Fruit fly (Drosophila melanogaster) whole organism, wandering third instar larva: ENCODE measurements around the gene CG15544.

Source experiments
- Abd-B ChIP-seq: fragments of >200 bp; optimal IDR thresholded peaks from 2 replicates; lab custom pipeline; 2017; ENCODE audit warnings: missing biosample characterization, missing genetic modification characterization
- CG9705 ChIP-seq: fragments of 200-800 bp; sonication (Bioruptor generic); optimal IDR thresholded peaks from 2 replicates; lab custom pipeline; 2018; ENCODE audit warnings: missing biosample characterization, mild to moderate bottlenecking, missing genetic modification characterization
- CrebA ChIP-seq: fragments of 200-800 bp; sonication (Bioruptor generic); optimal IDR thresholded peaks from 2 replicates; lab custom pipeline; 2016; ENCODE audit warnings: missing biosample characterization, mild to moderate bottlenecking, missing genetic modification characterization, borderline replicate concordance
- Dfd ChIP-seq: fragments of >200 bp; optimal IDR thresholded peaks from 2 replicates; lab custom pipeline; 2017; ENCODE audit warnings: missing biosample characterization, missing genetic modification characterization
- Dif ChIP-seq: fragments of 200-275, 200-300 bp; sonication (Bioruptor generic); optimal IDR thresholded peaks from 2 replicates; lab custom pipeline; 2018; ENCODE audit warnings: missing biosample characterization, missing genetic modification characterization; ENCODE audit not compliant: partially characterized antibody
- GATAd ChIP-seq: sonication (Bioruptor generic); optimal IDR thresholded peaks from 2 replicates; lab custom pipeline; 2016; ENCODE audit warnings: missing biosample characterization, missing genetic modification characterization
- HLH106 ChIP-seq: fragments of 200-800 bp; optimal IDR thresholded peaks from 3 replicates; lab custom pipeline; 2019; ENCODE audit warnings: missing biosample characterization, mild to moderate bottlenecking, missing genetic modification characterization, moderate library complexity
- Hnf4 ChIP-seq: fragments of 200-800 bp; sonication (Bioruptor generic); optimal IDR thresholded peaks from 2 replicates; lab custom pipeline; 2016; ENCODE audit warnings: missing biosample characterization, mild to moderate bottlenecking, missing genetic modification characterization
- Hr78 ChIP-seq: fragments of >200 bp; optimal IDR thresholded peaks from 2 replicates; lab custom pipeline; 2017; ENCODE audit warnings: missing biosample characterization, missing genetic modification characterization
- Hr83 ChIP-seq: fragments of 200-300 bp; sonication (Bioruptor generic); optimal IDR thresholded peaks from 2 replicates; lab custom pipeline; 2016; ENCODE audit warnings: missing biosample characterization, mild to moderate bottlenecking, missing genetic modification characterization, moderate library complexity; ENCODE audit not compliant: poor library complexity, severe bottlenecking
- Jra ChIP-seq: sonication (Bioruptor generic); optimal IDR thresholded peaks from 2 replicates; lab custom pipeline; 2016; ENCODE audit warnings: missing biosample characterization, missing genetic modification characterization
- Mio ChIP-seq: sonication (Bioruptor generic); optimal IDR thresholded peaks from 2 replicates; lab custom pipeline; 2016; ENCODE audit warnings: missing biosample characterization, missing genetic modification characterization
- Myc ChIP-seq: fragments of >200 bp; optimal IDR thresholded peaks from 2 replicates; lab custom pipeline; 2017
- N ChIP-seq: fragments of >200 bp; optimal IDR thresholded peaks from 2 replicates; lab custom pipeline; 2018; ENCODE audit warnings: missing biosample characterization, missing external identifiers, missing genetic modification characterization
- OdsH ChIP-seq: fragments of 200-800 bp; sonication (Bioruptor generic); optimal IDR thresholded peaks from 2 replicates; lab custom pipeline; 2016; ENCODE audit warnings: missing biosample characterization, mild to moderate bottlenecking, missing genetic modification characterization
- Rel ChIP-seq, 2 experiments: fragments of 200-800 bp; sonication (Bioruptor generic) in 1 of 2; optimal IDR thresholded peaks; 2 replicates in 1 of 2; 3 replicates in 1 of 2; lab custom pipeline; 2016 to 2019; ENCODE audit warnings: mild to moderate bottlenecking in 2 of 2, missing biosample characterization in 2 of 2, missing genetic modification characterization in 2 of 2, moderate library complexity in 1 of 2
- Sp1 ChIP-seq: fragments of 200-800 bp; sonication (Bioruptor generic); optimal IDR thresholded peaks from 3 replicates; lab custom pipeline; 2019; ENCODE audit warnings: missing biosample characterization, mild to moderate bottlenecking, missing genetic modification characterization, moderate library complexity
- Vsx2 ChIP-seq: fragments of 200-300, 225-300 bp; sonication (Bioruptor generic); optimal IDR thresholded peaks from 2 replicates; lab custom pipeline; 2018; ENCODE audit warnings: missing biosample characterization, missing genetic modification characterization; ENCODE audit not compliant: partially characterized antibody
- br ChIP-seq: fragments of 200-800 bp; sonication (Bioruptor generic); optimal IDR thresholded peaks from 2 replicates; lab custom pipeline; 2016; ENCODE audit warnings: missing biosample characterization, missing genetic modification characterization
- brk ChIP-seq: fragments of 200-800 bp; sonication (Bioruptor generic); optimal IDR thresholded peaks from 2 replicates; lab custom pipeline; 2016; ENCODE audit warnings: missing biosample characterization, mild to moderate bottlenecking, missing genetic modification characterization
- dl ChIP-seq, 2 experiments: fragments of 175-275, 200-275 bp in 1 of 2; fragments of 200-275 bp in 1 of 2; sonication (Bioruptor generic); optimal IDR thresholded peaks; lab custom pipeline; 2018; ENCODE audit warnings: mild to moderate bottlenecking in 2 of 2, missing biosample characterization in 2 of 2, missing genetic modification characterization in 2 of 2, moderate library complexity in 2 of 2; ENCODE audit not compliant: partially characterized antibody in 2 of 2, insufficient read depth in 1 of 2
- dmrt93B ChIP-seq: fragments of 200-800 bp; sonication (Bioruptor generic); optimal IDR thresholded peaks from 2 replicates; lab custom pipeline; 2018; ENCODE audit warnings: missing biosample characterization, mild to moderate bottlenecking, missing genetic modification characterization
- dsf ChIP-seq: sonication (Bioruptor generic); optimal IDR thresholded peaks from 2 replicates; lab custom pipeline; 2016; ENCODE audit warnings: missing biosample characterization, missing genetic modification characterization, borderline replicate concordance
- ey ChIP-seq: fragments of 200-800 bp; sonication (Bioruptor generic); optimal IDR thresholded peaks from 2 replicates; lab custom pipeline; 2016; ENCODE audit warnings: missing biosample characterization, missing genetic modification characterization
- foxo ChIP-seq, 2 experiments: fragments of 200-800 bp; sonication (Bioruptor generic); optimal IDR thresholded peaks; 2 replicates in 1 of 2; 3 replicates in 1 of 2; lab custom pipeline; 2016 to 2017; ENCODE audit warnings: missing biosample characterization in 2 of 2, missing genetic modification characterization in 2 of 2
- fru ChIP-seq: fragments of 200-800 bp; sonication (Bioruptor generic); optimal IDR thresholded peaks from 3 replicates; lab custom pipeline; 2016; ENCODE audit warnings: missing biosample characterization, mild to moderate bottlenecking, missing genetic modification characterization
- h ChIP-seq: fragments of 200-800 bp; sonication (Bioruptor generic); optimal IDR thresholded peaks from 3 replicates; lab custom pipeline; 2016; ENCODE audit warnings: missing biosample characterization, mild to moderate bottlenecking, missing genetic modification characterization
- jim ChIP-seq: fragments of 175-275, 200-325 bp; sonication (Bioruptor generic); optimal IDR thresholded peaks from 2 replicates; lab custom pipeline; 2016; ENCODE audit warnings: missing biosample characterization, mild to moderate bottlenecking, missing genetic modification characterization
- lola ChIP-seq: fragments of >200 bp; optimal IDR thresholded peaks from 2 replicates; lab custom pipeline; 2017; ENCODE audit warnings: missing biosample characterization, missing genetic modification characterization
- pan ChIP-seq: fragments of >200 bp; optimal IDR thresholded peaks from 2 replicates; lab custom pipeline; 2017
- psq ChIP-seq: fragments of 200-800 bp; sonication (Bioruptor generic); optimal IDR thresholded peaks from 3 replicates; lab custom pipeline; 2017; ENCODE audit warnings: missing biosample characterization, mild to moderate bottlenecking, missing genetic modification characterization, moderate library complexity
- rgr ChIP-seq: fragments of 200-800 bp; sonication (Bioruptor generic); optimal IDR thresholded peaks from 3 replicates; lab custom pipeline; 2016; ENCODE audit warnings: missing biosample characterization, mild to moderate bottlenecking, missing genetic modification characterization
- sage ChIP-seq: fragments of 200-800 bp; sonication (Bioruptor generic); optimal IDR thresholded peaks from 2 replicates; lab custom pipeline; 2016; ENCODE audit warnings: missing biosample characterization, mild to moderate bottlenecking, missing genetic modification characterization
- sv ChIP-seq: fragments of 200-800 bp; sonication (Bioruptor generic); optimal IDR thresholded peaks from 3 replicates; lab custom pipeline; 2016; ENCODE audit warnings: missing biosample characterization, missing genetic modification characterization
- tai ChIP-seq: sonication (Bioruptor generic); optimal IDR thresholded peaks from 2 replicates; lab custom pipeline; 2016; ENCODE audit warnings: missing biosample characterization, missing genetic modification characterization
- usp ChIP-seq: fragments of >200 bp; optimal IDR thresholded peaks from 2 replicates; lab custom pipeline; 2017; ENCODE audit warnings: missing biosample characterization, missing genetic modification characterization
- woc ChIP-seq: sonication (Bioruptor generic); optimal IDR thresholded peaks from 2 replicates; lab custom pipeline; 2016; ENCODE audit warnings: missing biosample characterization, mild to moderate bottlenecking, missing genetic modification characterization

The CG15544 gene

DNA sequence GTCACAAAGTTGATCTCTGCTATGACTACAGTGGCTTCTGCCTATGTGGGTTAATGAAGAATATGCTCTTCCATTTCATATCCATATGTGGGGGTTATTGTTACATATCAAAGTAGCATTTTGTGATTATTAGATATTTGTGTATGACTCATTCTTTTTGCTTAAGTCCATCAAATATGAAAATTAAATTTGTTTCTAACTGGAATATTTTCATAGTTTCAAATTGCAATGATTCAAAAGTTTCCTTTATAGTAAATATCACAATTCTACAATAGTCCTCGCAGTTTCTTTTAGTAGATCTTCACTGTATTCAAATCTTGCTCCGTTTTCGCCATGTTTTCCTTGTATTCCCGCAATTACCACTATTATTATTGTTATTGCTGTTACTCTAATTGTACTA lies 22.4 kb upstream of the CG15544 start:
- TF ChIP-seq jim (GFP tag; lab: Kevin White, UChicago): no peak
- TF ChIP-seq br (GFP tag; lab: Kevin White, UChicago): peak; percentile 4
- peak in 1 of 2 experiments; percentile 17 for TF ChIP-seq foxo (GFP tag; optimal IDR thresholded peaks at IDR 0.05; lab: Kevin White, UChicago)
- TF ChIP-seq HLH106 (tag; lab: Kevin White, UChicago): peak; percentile 10
- peak; percentile 17 for TF ChIP-seq woc (GFP tag; lab: Kevin White, UChicago)
- TF ChIP-seq tai (GFP tag; lab: Kevin White, UChicago): no peak

DNA sequence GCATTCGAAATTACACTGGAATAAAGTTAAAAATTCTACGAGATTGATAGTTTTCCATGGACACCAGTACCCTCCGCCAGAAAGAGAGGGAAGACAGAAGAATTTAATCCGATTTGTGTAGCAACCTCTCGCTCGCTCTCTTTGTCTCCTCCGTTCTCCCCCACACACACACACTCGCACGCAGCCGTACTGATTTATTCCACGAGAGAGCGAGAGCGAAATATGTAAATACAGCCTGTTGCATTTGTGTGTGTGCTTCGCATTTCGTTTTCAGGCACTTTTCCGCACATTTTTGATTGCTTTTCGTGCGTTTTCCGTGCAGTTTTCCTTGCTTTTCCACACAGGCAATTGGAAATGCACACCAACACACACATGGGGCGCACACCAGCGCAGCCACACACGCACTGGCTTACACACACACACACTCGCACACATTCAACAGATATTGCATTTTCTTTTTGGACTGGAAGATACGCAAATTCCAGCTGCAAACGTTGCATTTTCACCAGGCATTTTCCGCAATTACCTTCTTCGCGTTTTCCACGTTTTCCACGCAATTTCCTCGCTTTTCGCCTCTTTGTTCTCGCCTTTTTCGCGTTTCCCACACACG lies 21.8 kb upstream of the CG15544 start:
- no peak for TF ChIP-seq Hnf4 (GFP tag; lab: Kevin White, UChicago)
- TF ChIP-seq Dif (GFP tag; lab: Kevin White, UChicago): peak; percentile 15
- TF ChIP-seq fru: no peak
- peak; percentile 36 for TF ChIP-seq lola (GFP tag; lab: Kevin White, UChicago)
- TF ChIP-seq Sp1 (GFP tag; lab: Kevin White, UChicago): no peak
- no peak for TF ChIP-seq pan (lab: Kevin White, UChicago)
- no peak for TF ChIP-seq dmrt93B (GFP tag; lab: Kevin White, UChicago)
- no peak for TF ChIP-seq sage (GFP tag; lab: Kevin White, UChicago)
- no peak for TF ChIP-seq sv (GFP tag; lab: Kevin White, UChicago)
- TF ChIP-seq OdsH (GFP tag; lab: Kevin White, UChicago): peak; percentile 7
- no peak for TF ChIP-seq Dfd
- TF ChIP-seq br (GFP tag; lab: Kevin White, UChicago): no peak
- TF ChIP-seq Hr78: no peak
- no peak for TF ChIP-seq tai (GFP tag; lab: Kevin White, UChicago)
- peak; percentile 20 for TF ChIP-seq h
- no peak for TF ChIP-seq foxo (GFP tag; optimal IDR thresholded peaks at IDR 0.05; lab: Kevin White, UChicago)
- TF ChIP-seq Rel (GFP tag; optimal IDR thresholded peaks at IDR 0.05; lab: Kevin White, UChicago): no peak
- no peak for TF ChIP-seq Rel (tag; optimal IDR thresholded peaks at IDR 0.05; lab: Kevin White, UChicago)
- no peak for TF ChIP-seq CrebA (GFP tag; lab: Kevin White, UChicago)
- TF ChIP-seq N: peak; percentile 66
- no peak for TF ChIP-seq CG9705 (GFP tag; lab: Kevin White, UChicago)
- TF ChIP-seq Myc: no peak
- TF ChIP-seq jim (GFP tag; lab: Kevin White, UChicago): no peak
- TF ChIP-seq usp (GFP tag; lab: Kevin White, UChicago): no peak
- TF ChIP-seq psq (GFP tag; lab: Kevin White, UChicago): peak; percentile 68
- no peak for TF ChIP-seq Hr83
- TF ChIP-seq dsf (GFP tag; lab: Kevin White, UChicago): no peak
- no peak for TF ChIP-seq ey
- peak; percentile 19 for TF ChIP-seq Abd-B (GFP tag; lab: Kevin White, UChicago)

DNA sequence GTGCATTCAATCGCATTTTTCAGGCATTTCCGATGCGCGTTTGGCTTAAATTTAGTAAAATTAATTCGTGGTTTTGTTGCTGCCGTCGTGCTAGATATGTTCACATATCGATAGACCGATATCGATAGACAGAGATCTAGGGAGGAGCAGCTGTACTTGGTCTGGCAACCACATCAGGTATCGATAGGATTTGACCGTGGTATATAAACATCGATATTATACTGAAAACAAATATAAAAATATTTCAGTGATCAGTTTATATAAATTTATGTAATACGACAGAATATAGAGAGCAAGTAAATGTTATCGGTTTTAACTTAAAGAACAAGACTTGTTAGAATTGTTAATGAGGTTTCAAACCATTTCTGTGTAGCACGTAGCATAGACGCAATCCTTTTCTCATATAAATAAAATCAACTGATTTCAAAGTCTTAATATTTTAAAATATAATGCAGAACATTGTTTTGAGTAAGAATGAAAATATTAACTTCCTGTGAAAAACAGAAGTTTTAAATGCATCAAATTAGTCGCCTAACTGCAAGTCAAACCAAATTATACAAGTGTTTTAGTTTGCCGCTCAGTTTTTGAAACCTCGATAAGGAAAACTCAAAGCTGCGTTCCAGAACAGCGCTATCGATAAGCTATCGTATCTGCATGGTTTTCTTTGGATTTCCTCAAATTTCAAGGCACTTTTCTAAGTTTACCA lies 21.0 kb upstream of the CG15544 start, which contains the start of the genes wts and dj-1beta:
Gene wts, minus strand, starts transcription at position 130 of the 706 bp plus-strand sequence.
Gene dj-1beta, plus strand, starts transcription at position 628 of the 706 bp plus-strand sequence.
- TF ChIP-seq Vsx2 (GFP tag; lab: Kevin White, UChicago) (no peak), tai (GFP tag; lab: Kevin White, UChicago) (peak; percentile 40), jim (GFP tag; lab: Kevin White, UChicago) (no peak), foxo (GFP tag; optimal IDR thresholded peaks at IDR 0.05; lab: Kevin White, UChicago) (no peak), sage (GFP tag; lab: Kevin White, UChicago) (no peak), OdsH (GFP tag; lab: Kevin White, UChicago) (no peak), N (no peak), GATAd (no peak), Mio (no peak), woc (GFP tag; lab: Kevin White, UChicago) (no peak), sv (GFP tag; lab: Kevin White, UChicago) (no peak), pan (lab: Kevin White, UChicago) (no peak), Abd-B (GFP tag; lab: Kevin White, UChicago) (no peak), fru (no peak), Hnf4 (GFP tag; lab: Kevin White, UChicago) (peak; percentile 9), br (GFP tag; lab: Kevin White, UChicago) (no peak), Myc (no peak), usp (GFP tag; lab: Kevin White, UChicago) (no peak), lola (GFP tag; lab: Kevin White, UChicago) (no peak), Dfd (no peak), CrebA (GFP tag; lab: Kevin White, UChicago) (no peak), Sp1 (GFP tag; lab: Kevin White, UChicago) (no peak), psq (GFP tag; lab: Kevin White, UChicago) (no peak), dl (GFP tag; optimal IDR thresholded peaks at IDR 0.05; lab: Kevin White, UChicago; ENCODE audit: insufficient read depth in 1 of 2, partially characterized antibody in 2 of 2) (no peak), dmrt93B (GFP tag; lab: Kevin White, UChicago) (no peak), HLH106 (tag; lab: Kevin White, UChicago) (no peak), rgr (GFP tag; lab: Kevin White, UChicago) (no peak), h (no peak), Jra (no peak), brk (GFP tag; lab: Kevin White, UChicago) (peak; percentile 11), CG9705 (GFP tag; lab: Kevin White, UChicago) (no peak), Hr83 (peak; percentile 2)
